Fruit fly (Drosophila melanogaster) whole organism, embryonic: Measurements from ENCODE around the gene CG6959.

Source experiments
- Abd-B ChIP-seq: fragments of 200-800 bp; sonication (Bioruptor generic); optimal IDR thresholded peaks from 2 replicates; lab custom pipeline; 2018; ENCODE audit warnings: missing biosample characterization, mild to moderate bottlenecking, missing genetic modification characterization, moderate library complexity
- CG10366 ChIP-seq: fragments of 200-800 bp; sonication (Bioruptor generic); IDR thresholded peaks from 2 replicates; pipeline ENCODE4 v1.3.6; 2022; ENCODE audit warnings: missing biosample characterization, missing genetic modification characterization
- CG12104 ChIP-seq: fragments of 200-800 bp; sonication (Bioruptor generic); optimal IDR thresholded peaks from 3 replicates; lab custom pipeline; 2016; ENCODE audit warnings: missing biosample characterization, missing genetic modification characterization
- CG12219 ChIP-seq: fragments of 200-800 bp; sonication (Bioruptor generic); optimal IDR thresholded peaks from 3 replicates; lab custom pipeline; 2018; ENCODE audit warnings: missing biosample characterization, mild to moderate bottlenecking, missing genetic modification characterization
- CG12299 ChIP-seq: fragments of 200-800 bp; sonication (Bioruptor generic); optimal IDR thresholded peaks from 2 replicates; lab custom pipeline; 2018; ENCODE audit warnings: missing biosample characterization, mild to moderate bottlenecking, missing genetic modification characterization
- CG14014 ChIP-seq: fragments of 200-800 bp; sonication (Bioruptor generic); IDR thresholded peaks from 2 replicates; pipeline ENCODE4 v1.3.6; 2022; ENCODE audit warnings: missing biosample characterization, missing genetic modification characterization
- CG15269 ChIP-seq: fragments of 200-800 bp; sonication (Bioruptor generic); optimal IDR thresholded peaks from 2 replicates; lab custom pipeline; 2018; ENCODE audit warnings: missing biosample characterization, mild to moderate bottlenecking, missing genetic modification characterization, moderate library complexity
- CG1529 ChIP-seq: fragments of 200-800 bp; sonication (Bioruptor generic); optimal IDR thresholded peaks from 3 replicates; lab custom pipeline; 2018; ENCODE audit warnings: missing biosample characterization, missing genetic modification characterization
- CG2129 ChIP-seq: fragments of 200-800 bp; sonication (Bioruptor generic); IDR thresholded peaks from 2 replicates; pipeline ENCODE4 v1.3.6; 2022; ENCODE audit warnings: missing biosample characterization, missing genetic modification characterization; ENCODE audit not compliant: partially characterized antibody
- CG30403 ChIP-seq: fragments of 200-800 bp; sonication (Bioruptor generic); optimal IDR thresholded peaks from 3 replicates; lab custom pipeline; 2016; ENCODE audit warnings: missing biosample characterization, missing genetic modification characterization
- CG3163 ChIP-seq: fragments of 200-800 bp; sonication (Bioruptor generic); optimal IDR thresholded peaks from 3 replicates; lab custom pipeline; 2016; ENCODE audit warnings: missing biosample characterization, missing genetic modification characterization
- CG43689 ChIP-seq: fragments of 200-800 bp; sonication (Bioruptor generic); IDR thresholded peaks from 2 replicates; pipeline ENCODE4 v1.3.6; 2022; ENCODE audit warnings: missing biosample characterization, missing genetic modification characterization
- CG6254 ChIP-seq: fragments of 200-800 bp; sonication (Bioruptor generic); optimal IDR thresholded peaks from 3 replicates; lab custom pipeline; 2017; ENCODE audit warnings: mild to moderate bottlenecking, missing biosample characterization, missing genetic modification reagents, missing genetic modification characterization
- CG6765 ChIP-seq: fragments of 200-800 bp; sonication (Bioruptor generic); optimal IDR thresholded peaks from 3 replicates; lab custom pipeline; 2017; ENCODE audit warnings: missing biosample characterization, mild to moderate bottlenecking, missing genetic modification characterization
- CG7839 ChIP-seq: fragments of 200-800 bp; sonication (Bioruptor generic); optimal IDR thresholded peaks from 3 replicates; lab custom pipeline; 2018; ENCODE audit warnings: missing biosample characterization, mild to moderate bottlenecking, missing genetic modification characterization, moderate library complexity
- CG8359 ChIP-seq: fragments of 200-800 bp; sonication (Bioruptor generic); optimal IDR thresholded peaks from 2 replicates; lab custom pipeline; 2017; ENCODE audit warnings: missing biosample characterization, mild to moderate bottlenecking, missing genetic modification characterization, borderline replicate concordance
- CG8388 ChIP-seq: fragments of 200-800 bp; sonication (Bioruptor generic); optimal IDR thresholded peaks from 2 replicates; lab custom pipeline; 2019; ENCODE audit warnings: missing biosample characterization, mild to moderate bottlenecking, missing genetic modification characterization, moderate library complexity
- CG9817 ChIP-seq: fragments of 200-800 bp; sonication (Bioruptor generic); optimal IDR thresholded peaks from 2 replicates; lab custom pipeline; 2018; ENCODE audit warnings: missing biosample characterization, mild to moderate bottlenecking, missing genetic modification characterization, moderate library complexity
- CG9876 ChIP-seq: fragments of 200-800 bp; sonication (Bioruptor generic); optimal IDR thresholded peaks from 2 replicates; lab custom pipeline; 2016; ENCODE audit warnings: missing biosample characterization, missing genetic modification characterization
- Dfd ChIP-seq, 2 experiments: fragments of >200 bp; optimal IDR thresholded peaks; 2 replicates each; lab custom pipeline; 2017; ENCODE audit warnings: missing biosample characterization in 2 of 2, missing genetic modification characterization in 2 of 2
- Dip2 ChIP-seq: fragments of 200-800 bp; sonication (Bioruptor generic); IDR thresholded peaks from 2 replicates; pipeline ENCODE4 v1.3.6; 2022; ENCODE audit warnings: missing biosample characterization, missing genetic modification characterization
- E2f1 ChIP-seq: fragments of 200-800 bp; sonication (Bioruptor generic); IDR thresholded peaks from 2 replicates; pipeline ENCODE4 v1.3.6; 2022; ENCODE audit warnings: missing biosample characterization, missing genetic modification characterization
- Eip74EF ChIP-seq, 2 experiments: fragments of 200-800 bp in 1 of 2; fragments of >200 bp in 1 of 2; sonication (Bioruptor generic) in 1 of 2; optimal IDR thresholded peaks; 2 replicates each; lab custom pipeline; 2017 to 2019; ENCODE audit warnings: missing biosample characterization in 2 of 2, missing genetic modification characterization in 2 of 2, mild to moderate bottlenecking in 1 of 2, moderate library complexity in 1 of 2
- Hmr ChIP-seq: fragments of 200-800 bp; sonication (Bioruptor generic); optimal IDR thresholded peaks from 3 replicates; lab custom pipeline; 2017; ENCODE audit warnings: mild to moderate bottlenecking, missing biosample characterization, missing genetic modification reagents, missing genetic modification characterization
- MTF-1 ChIP-seq: fragments of 200-800 bp; sonication (Bioruptor generic); optimal IDR thresholded peaks from 2 replicates; lab custom pipeline; 2018; ENCODE audit warnings: missing biosample characterization, mild to moderate bottlenecking, missing genetic modification characterization, borderline replicate concordance
- Mad ChIP-seq: fragments of 200-800 bp; sonication (Bioruptor generic); optimal IDR thresholded peaks from 2 replicates; lab custom pipeline; 2016; ENCODE audit warnings: missing biosample characterization, missing genetic modification characterization
- NC2α ChIP-seq: fragments of 200-800 bp; sonication (Bioruptor generic); optimal IDR thresholded peaks from 2 replicates; lab custom pipeline; 2016; ENCODE audit warnings: missing biosample characterization, missing genetic modification characterization
- NC2β ChIP-seq: fragments of 200-800 bp; sonication (Bioruptor generic); optimal IDR thresholded peaks from 2 replicates; lab custom pipeline; 2016; ENCODE audit warnings: missing biosample characterization, missing genetic modification characterization
- Oli ChIP-seq: fragments of 200-800 bp; sonication (Bioruptor generic); optimal IDR thresholded peaks from 2 replicates; lab custom pipeline; 2018; ENCODE audit warnings: missing biosample characterization, mild to moderate bottlenecking, missing genetic modification characterization, moderate library complexity
- Sry-β ChIP-seq: fragments of 200-800 bp; sonication (Bioruptor generic); optimal IDR thresholded peaks from 2 replicates; lab custom pipeline; 2018; ENCODE audit warnings: missing biosample characterization, mild to moderate bottlenecking, missing genetic modification characterization, moderate library complexity
- TFAM ChIP-seq: fragments of 200-800 bp; sonication (Bioruptor generic); optimal IDR thresholded peaks from 2 replicates; lab custom pipeline; 2017; ENCODE audit warnings: missing biosample characterization, missing genetic modification characterization, inconsistent platforms
- Vsx1 ChIP-seq: fragments of 200-800 bp; sonication (Bioruptor generic); optimal IDR thresholded peaks from 2 replicates; lab custom pipeline; 2017; ENCODE audit warnings: missing biosample characterization, mild to moderate bottlenecking, missing genetic modification characterization, missing genetic modification reagents
- Xrp1 ChIP-seq: fragments of 200-800 bp; sonication (Bioruptor generic); IDR thresholded peaks from 2 replicates; pipeline ENCODE4 v1.3.6; 2022; ENCODE audit warnings: missing biosample characterization, missing genetic modification characterization
- bigmax ChIP-seq: fragments of 200-800 bp; sonication (Bioruptor generic); optimal IDR thresholded peaks from 2 replicates; lab custom pipeline; 2018; ENCODE audit warnings: missing biosample characterization, mild to moderate bottlenecking, missing genetic modification characterization
- bsh ChIP-seq, 2 experiments: fragments of 200-800 bp; sonication (Bioruptor generic); optimal IDR thresholded peaks; 2 replicates each; lab custom pipeline; 2017 to 2018; ENCODE audit warnings: mild to moderate bottlenecking in 2 of 2, missing biosample characterization in 2 of 2, missing genetic modification characterization in 2 of 2, moderate library complexity in 1 of 2
- btn ChIP-seq: fragments of 200-800 bp; sonication (Bioruptor generic); optimal IDR thresholded peaks from 2 replicates; lab custom pipeline; 2016; ENCODE audit warnings: missing biosample characterization, missing genetic modification characterization
- chn ChIP-seq: fragments of 200-800 bp; sonication (Bioruptor generic); optimal IDR thresholded peaks from 2 replicates; lab custom pipeline; 2016; ENCODE audit warnings: missing biosample characterization, missing genetic modification characterization
- dmrt99B ChIP-seq: fragments of 200-800 bp; sonication (Bioruptor generic); optimal IDR thresholded peaks from 2 replicates; lab custom pipeline; 2018; ENCODE audit warnings: missing biosample characterization, mild to moderate bottlenecking, missing genetic modification characterization, moderate library complexity
- ems ChIP-seq: fragments of 200-800 bp; sonication (Bioruptor generic); optimal IDR thresholded peaks from 3 replicates; lab custom pipeline; 2016; ENCODE audit warnings: missing biosample characterization, missing genetic modification characterization
- fd64A ChIP-seq: fragments of 200-800 bp; sonication (Bioruptor generic); optimal IDR thresholded peaks from 3 replicates; lab custom pipeline; 2018; ENCODE audit warnings: missing biosample characterization, mild to moderate bottlenecking, missing genetic modification characterization
- gsb ChIP-seq: fragments of 200-800 bp; sonication (Bioruptor generic); IDR thresholded peaks from 2 replicates; pipeline ENCODE4 v1.3.6; 2022; ENCODE audit warnings: missing biosample characterization, missing genetic modification characterization
- mirr ChIP-seq: fragments of 200-800 bp; sonication (Bioruptor generic); optimal IDR thresholded peaks from 3 replicates; lab custom pipeline; 2018; ENCODE audit warnings: missing biosample characterization, mild to moderate bottlenecking, missing genetic modification characterization
- nau ChIP-seq: fragments of 200-800 bp; sonication (Bioruptor generic); optimal IDR thresholded peaks from 3 replicates; lab custom pipeline; 2017; ENCODE audit warnings: missing biosample characterization, mild to moderate bottlenecking, missing genetic modification characterization, missing genetic modification reagents
- nmo ChIP-seq: fragments of 200-800 bp; sonication (Bioruptor generic); optimal IDR thresholded peaks from 2 replicates; lab custom pipeline; 2018; ENCODE audit warnings: missing biosample characterization, mild to moderate bottlenecking, missing genetic modification characterization, moderate library complexity
- pfk ChIP-seq: fragments of 200-800 bp; sonication (Bioruptor generic); optimal IDR thresholded peaks from 2 replicates; lab custom pipeline; 2018; ENCODE audit warnings: missing biosample characterization, mild to moderate bottlenecking, missing genetic modification characterization, moderate library complexity
- prd ChIP-seq, 3 experiments: fragments of >200 bp in 2 of 3; fragments of 200-800 bp in 1 of 3; sonication (Bioruptor generic) in 1 of 3; optimal IDR thresholded peaks in 2 of 3; IDR thresholded peaks in 1 of 3; 2 replicates in 2 of 3; 3 replicates in 1 of 3; pipeline versions ENCODE4 v1.3.6 to Lab custom; 2017 to 2022; ENCODE audit warnings: missing biosample characterization in 1 of 3, missing genetic modification characterization in 1 of 3
- sd ChIP-seq: fragments of 200-800 bp; sonication (Bioruptor generic); optimal IDR thresholded peaks from 3 replicates; lab custom pipeline; 2018; ENCODE audit warnings: missing biosample characterization, mild to moderate bottlenecking, missing genetic modification characterization, moderate library complexity
- sens-2 ChIP-seq: fragments of 200-800 bp; sonication (Bioruptor generic); IDR thresholded peaks from 2 replicates; pipeline ENCODE4 v1.3.6; 2022; ENCODE audit warnings: missing biosample characterization, missing genetic modification characterization
- unpg ChIP-seq: fragments of 200-800 bp; sonication (Bioruptor generic); optimal IDR thresholded peaks from 3 replicates; lab custom pipeline; 2018; ENCODE audit warnings: missing biosample characterization, mild to moderate bottlenecking, missing genetic modification characterization, moderate library complexity

The CG6959 gene

dm6 chr3R:11809620-11810019, 59.6 kb downstream of the CG6959 start (continued):
- no peak for TF ChIP-seq CG9817 (tag; lab: Kevin White, UChicago)
- peak; percentile 57 for TF ChIP-seq CG12299
- peak; percentile 25 for TF ChIP-seq Sry-β (GFP tag; lab: Kevin White, UChicago)
- TF ChIP-seq btn (GFP tag; lab: Kevin White, UChicago), result no peak
- TF ChIP-seq bsh (GFP tag; optimal IDR thresholded peaks at IDR 0.05; lab: Kevin White, UChicago), result peak in 1 of 2 experiments; percentile 64
- no peak for TF ChIP-seq bigmax (GFP tag; lab: Kevin White, UChicago)
- TF ChIP-seq NC2β (GFP tag; lab: Kevin White, UChicago), result no peak
- TF ChIP-seq CG6765, result peak; percentile 27
- TF ChIP-seq sd (tag; lab: Kevin White, UChicago), result peak; percentile 44
- no peak for TF ChIP-seq TFAM (GFP tag; lab: Kevin White, UChicago)
- peak; percentile 15 for TF ChIP-seq CG8359 (GFP tag; lab: Kevin White, UChicago)
- TF ChIP-seq prd (optimal IDR thresholded peaks at IDR 0.05; lab: Kevin White, UChicago), result no peak
- TF ChIP-seq prd (GFP tag; IDR thresholded peaks at IDR 0.05; lab: Robert Waterston, UW), result no peak
- no peak for TF ChIP-seq CG10366 (GFP tag; lab: Robert Waterston, UW)
- peak; percentile 8 for TF ChIP-seq pfk
- TF ChIP-seq fd64A (GFP tag; lab: Kevin White, UChicago), result peak; percentile 65
- peak; percentile 41; the same call in 1 of the 2 replicates for TF ChIP-seq CG14014 (GFP tag; lab: Robert Waterston, UW)
- peak; percentile 44 for TF ChIP-seq Vsx1
- peak; percentile 32 for TF ChIP-seq nau (GFP tag; lab: Kevin White, UChicago)
- TF ChIP-seq CG43689 (GFP tag; lab: Robert Waterston, UW), result no peak
- TF ChIP-seq CG2129 (GFP tag; lab: Robert Waterston, UW), result no peak
- TF ChIP-seq CG15269 (tag; lab: Kevin White, UChicago), result peak; percentile 79
- peak; percentile 57 for TF ChIP-seq CG12219 (GFP tag; lab: Kevin White, UChicago)
- peak; percentile 4 for TF ChIP-seq ems (GFP tag; lab: Kevin White, UChicago)
- TF ChIP-seq mirr (GFP tag; lab: Kevin White, UChicago), result peak; percentile 57
- TF ChIP-seq Xrp1 (GFP tag; lab: Robert Waterston, UW), result no peak
- TF ChIP-seq Dip2 (GFP tag; lab: Robert Waterston, UW), result no peak
- peak in 1 of 2 experiments; percentile 84 for TF ChIP-seq Eip74EF (GFP tag; optimal IDR thresholded peaks at IDR 0.05; lab: Kevin White, UChicago)
- no peak for TF ChIP-seq gsb (GFP tag; lab: Robert Waterston, UW)
- peak; percentile 70 for TF ChIP-seq CG7839
- TF ChIP-seq CG3163, result no peak
- no peak for TF ChIP-seq Dfd (GFP tag; optimal IDR thresholded peaks at IDR 0.05; lab: Kevin White, UChicago)
- peak; percentile 21 for TF ChIP-seq nmo (GFP tag; lab: Kevin White, UChicago)
- TF ChIP-seq CG9876 (GFP tag; lab: Kevin White, UChicago), result no peak
- no peak for TF ChIP-seq CG30403 (GFP tag; lab: Kevin White, UChicago)
- peak; percentile 23 for TF ChIP-seq CG1529 (GFP tag; lab: Kevin White, UChicago)
- no peak for TF ChIP-seq Abd-B (GFP tag; lab: Kevin White, UChicago)
- no peak for TF ChIP-seq NC2α (GFP tag; lab: Kevin White, UChicago)
- TF ChIP-seq Oli (tag; lab: Kevin White, UChicago), result peak; percentile 66
- TF ChIP-seq CG12104 (GFP tag; lab: Kevin White, UChicago), result no peak
- TF ChIP-seq Mad (GFP tag; lab: Kevin White, UChicago), result no peak
- no peak for TF ChIP-seq chn (GFP tag; lab: Kevin White, UChicago)
- peak; percentile 74 for TF ChIP-seq sens-2
- TF ChIP-seq E2f1 (GFP tag; lab: Robert Waterston, UW), result no peak
- peak; percentile 63 for TF ChIP-seq CG8388
- peak; percentile 38 for TF ChIP-seq MTF-1
- TF ChIP-seq Hmr (GFP tag; lab: Kevin White, UChicago), result peak; percentile 29
- TF ChIP-seq CG6254, result peak; percentile 86
- peak; percentile 89 for TF ChIP-seq unpg (GFP tag; lab: Kevin White, UChicago)
- peak; percentile 51 for TF ChIP-seq dmrt99B
